Worm (Caenorhabditis elegans) whole organism, L2 larva: ENCODE measurements around the gene Y42H9AR.1.

Experiments
- R02D3.7 ChIP-seq: fragments of 150-350 bp; optimal IDR thresholded peaks from 2 replicates; lab custom pipeline; 2014; ENCODE audit warnings: missing biosample characterization, missing genetic modification characterization
- alr-1 ChIP-seq: fragments of 150-350 bp; optimal IDR thresholded peaks from 2 replicates; lab custom pipeline; 2014; ENCODE audit warnings: missing biosample characterization, missing genetic modification characterization
- aly-2 ChIP-seq: fragments of 150-350 bp; optimal IDR thresholded peaks from 2 replicates; lab custom pipeline; 2014; ENCODE audit warnings: missing biosample characterization, missing genetic modification characterization
- blmp-1 ChIP-seq: sonication (generic microtip); optimal IDR thresholded peaks from 2 replicates; lab custom pipeline; 2017; ENCODE audit warnings: missing genetic modification characterization, mild to moderate bottlenecking, missing compliant biosample characterization, antibody characterized with exemption, moderate library complexity; ENCODE audit not compliant: insufficient read depth
- ceh-82 ChIP-seq: fragments of 150-350 bp; optimal IDR thresholded peaks from 2 replicates; lab custom pipeline; 2014; ENCODE audit warnings: missing biosample characterization, missing genetic modification characterization
- egl-27 ChIP-seq: sonication (generic microtip); optimal IDR thresholded peaks from 3 replicates; lab custom pipeline; 2017; ENCODE audit warnings: missing biosample characterization, missing genetic modification reagents, missing genetic modification characterization
- lin-13 ChIP-seq: fragments of 150-350 bp; optimal IDR thresholded peaks from 2 replicates; lab custom pipeline; 2014; ENCODE audit warnings: missing biosample characterization, missing genetic modification reagents, missing genetic modification characterization
- nhr-11 ChIP-seq: fragments of 150-350 bp; optimal IDR thresholded peaks from 2 replicates; lab custom pipeline; 2014; ENCODE audit warnings: missing biosample characterization, missing genetic modification characterization
- nhr-77 ChIP-seq: fragments of 150-350 bp; optimal IDR thresholded peaks from 2 replicates; lab custom pipeline; 2014; ENCODE audit warnings: missing biosample characterization, missing genetic modification characterization
- snpc-4 ChIP-seq: fragments of 150-350 bp; optimal IDR thresholded peaks from 2 replicates; lab custom pipeline; 2014; ENCODE audit warnings: missing biosample characterization, missing genetic modification characterization
- ztf-1 ChIP-seq: fragments of 200-800 bp; sonication (Bioruptor generic); conservative IDR thresholded peaks from 2 replicates; pipeline ENCODE4 v1.3.6; 2022; ENCODE audit warnings: missing genetic modification characterization, missing compliant biosample characterization
- ztf-11 ChIP-seq: sonication (generic microtip); optimal IDR thresholded peaks from 2 replicates; lab custom pipeline; 2017; ENCODE audit warnings: missing biosample characterization, missing genetic modification characterization

- TF ChIP-seq blmp-1 = no peak
- TF ChIP-seq lin-13 (GFP tag; lab: Kevin White, UChicago) = no peak
- no peak for TF ChIP-seq ztf-11
- TF ChIP-seq R02D3.7 (tag; lab: Kevin White, UChicago) = no peak
- no peak for TF ChIP-seq nhr-11 (tag; lab: Kevin White, UChicago)
- no peak for TF ChIP-seq ztf-1 (GFP tag; lab: Robert Waterston, UW)
- no peak for TF ChIP-seq nhr-77
- TF ChIP-seq aly-2 (tag; lab: Kevin White, UChicago) = no peak
- TF ChIP-seq alr-1 (tag; lab: Kevin White, UChicago) = no peak
- no peak for TF ChIP-seq snpc-4 (tag; lab: Kevin White, UChicago)
- no peak for TF ChIP-seq ceh-82 (tag; lab: Kevin White, UChicago)
- TF ChIP-seq egl-27 (tag; lab: Kevin White, UChicago) = no peak
Observed at ce11 chrIV:8148494-8148893, 35.3 kb downstream of the Y42H9AR.1 start, which contains the start of gene pmk-1.
